Fruit fly (Drosophila melanogaster) whole organism, embryonic: ENCODE results near the gene CG7963.

ENCODE experiments used
- Abd-B ChIP-seq: fragments of 200-800 bp; sonication (Bioruptor generic); optimal IDR thresholded peaks from 2 replicates; lab custom pipeline; 2018; ENCODE audit warnings: missing biosample characterization, mild to moderate bottlenecking, missing genetic modification characterization, moderate library complexity
- B-H1 ChIP-seq: fragments of 200-800 bp; sonication (Bioruptor generic); IDR thresholded peaks from 3 replicates; pipeline ENCODE4 v1.3.6; 2022; ENCODE audit warnings: missing biosample characterization, missing genetic modification characterization
- CG10267 ChIP-seq: fragments of 200-800 bp; sonication (Bioruptor generic); optimal IDR thresholded peaks from 2 replicates; lab custom pipeline; 2018; ENCODE audit warnings: missing biosample characterization, mild to moderate bottlenecking, missing genetic modification characterization, moderate library complexity
- CG1529 ChIP-seq: fragments of 200-800 bp; sonication (Bioruptor generic); optimal IDR thresholded peaks from 3 replicates; lab custom pipeline; 2018; ENCODE audit warnings: missing biosample characterization, missing genetic modification characterization
- CG17186 ChIP-seq: fragments of 200-800 bp; sonication (Bioruptor generic); optimal IDR thresholded peaks from 3 replicates; lab custom pipeline; 2017; ENCODE audit warnings: missing biosample characterization, missing genetic modification reagents, missing genetic modification characterization
- CG17361 ChIP-seq: fragments of 200-800 bp; sonication (Bioruptor generic); IDR thresholded peaks from 3 replicates; pipeline ENCODE4 v1.3.6; 2022; ENCODE audit warnings: missing biosample characterization, missing genetic modification characterization
- CG31441 ChIP-seq: fragments of 200-800 bp; sonication (Bioruptor generic); IDR thresholded peaks from 2 replicates; pipeline ENCODE4 v1.3.6; 2022; ENCODE audit warnings: missing biosample characterization, missing genetic modification characterization
- CG3163 ChIP-seq: fragments of 200-800 bp; sonication (Bioruptor generic); optimal IDR thresholded peaks from 3 replicates; lab custom pipeline; 2016; ENCODE audit warnings: missing biosample characterization, missing genetic modification characterization
- CG4282 ChIP-seq: fragments of 200-800 bp; sonication (Bioruptor generic); optimal IDR thresholded peaks from 2 replicates; lab custom pipeline; 2016; ENCODE audit warnings: missing biosample characterization, missing genetic modification characterization
- CG4707 ChIP-seq: fragments of 200-800 bp; sonication (Bioruptor generic); optimal IDR thresholded peaks from 2 replicates; lab custom pipeline; 2018; ENCODE audit warnings: missing biosample characterization, mild to moderate bottlenecking, missing genetic modification characterization, moderate library complexity
- CG6175 ChIP-seq: fragments of 200-800 bp; sonication (Bioruptor generic); IDR thresholded peaks from 3 replicates; pipeline ENCODE4 v1.3.6; 2022; ENCODE audit warnings: missing biosample characterization, missing genetic modification characterization
- CG9437 ChIP-seq: fragments of 200-800 bp; sonication (Bioruptor generic); optimal IDR thresholded peaks from 2 replicates; lab custom pipeline; 2018; ENCODE audit warnings: missing biosample characterization, mild to moderate bottlenecking, missing genetic modification characterization
- CG9876 ChIP-seq: fragments of 200-800 bp; sonication (Bioruptor generic); optimal IDR thresholded peaks from 2 replicates; lab custom pipeline; 2016; ENCODE audit warnings: missing biosample characterization, missing genetic modification characterization
- D ChIP-seq, 2 experiments: fragments of 200-800 bp in 1 of 2; fragments of >200 bp in 1 of 2; sonication (Bioruptor generic) in 1 of 2; optimal IDR thresholded peaks; 2 replicates in 1 of 2; 3 replicates in 1 of 2; lab custom pipeline; 2017; ENCODE audit warnings: mild to moderate bottlenecking in 1 of 2, missing biosample characterization in 1 of 2, missing genetic modification characterization in 1 of 2, missing genetic modification reagents in 1 of 2
- Dbx ChIP-seq: fragments of 200-800 bp; sonication (Bioruptor generic); IDR thresholded peaks from 3 replicates; pipeline ENCODE4 v1.3.6; 2022; ENCODE audit warnings: missing biosample characterization, missing genetic modification characterization
- Doc2 ChIP-seq: fragments of 200-800 bp; sonication (Bioruptor generic); IDR thresholded peaks from 2 replicates; pipeline ENCODE4 v1.3.6; 2022; ENCODE audit warnings: missing biosample characterization, missing genetic modification characterization
- Lhr ChIP-seq: fragments of 200-800 bp; sonication (Bioruptor generic); optimal IDR thresholded peaks from 3 replicates; lab custom pipeline; 2017; ENCODE audit warnings: mild to moderate bottlenecking, missing biosample characterization, missing genetic modification reagents, missing genetic modification characterization
- NFAT ChIP-seq: fragments of 200-800 bp; sonication (Bioruptor generic); IDR thresholded peaks from 2 replicates; pipeline ENCODE4 v1.3.6; 2022; ENCODE audit warnings: missing biosample characterization, missing genetic modification characterization
- Nf-YB ChIP-seq: fragments of 200-800 bp; sonication (Bioruptor generic); optimal IDR thresholded peaks from 3 replicates; lab custom pipeline; 2019; ENCODE audit warnings: missing biosample characterization, mild to moderate bottlenecking, missing genetic modification characterization, moderate library complexity
- Optix ChIP-seq: fragments of 200-800 bp; sonication (Bioruptor generic); IDR thresholded peaks from 3 replicates; pipeline ENCODE4 v1.3.6; 2022; ENCODE audit warnings: missing biosample characterization, missing genetic modification characterization
- Ravus ChIP-seq: fragments of 200-800 bp; sonication (Bioruptor generic); IDR thresholded peaks from 2 replicates; pipeline ENCODE4 v1.3.6; 2022; ENCODE audit warnings: missing biosample characterization, missing genetic modification characterization
- Rfx ChIP-seq: fragments of 200-800 bp; sonication (Bioruptor generic); IDR thresholded peaks from 2 replicates; pipeline ENCODE4 v1.3.6; 2022; ENCODE audit warnings: missing biosample characterization, missing genetic modification characterization
- Rx ChIP-seq: fragments of 200-800 bp; sonication (Bioruptor generic); IDR thresholded peaks from 2 replicates; pipeline ENCODE4 v1.3.6; 2022; ENCODE audit warnings: missing biosample characterization, missing genetic modification characterization
- Sox102F ChIP-seq: fragments of 200-800 bp; sonication (Bioruptor generic); optimal IDR thresholded peaks from 2 replicates; lab custom pipeline; 2018; ENCODE audit warnings: missing biosample characterization, mild to moderate bottlenecking, missing genetic modification characterization, moderate library complexity
- Taf1 ChIP-seq: fragments of 200-800 bp; sonication (Bioruptor generic); IDR thresholded peaks from 2 replicates; pipeline ENCODE4 v1.3.6; 2022; ENCODE audit warnings: missing biosample characterization, missing genetic modification characterization
- Trl ChIP-seq, 3 experiments: fragments of >200 bp in 2 of 3; fragments of 200-800 bp in 1 of 3; sonication (Bioruptor generic) in 1 of 3; optimal IDR thresholded peaks; 2 replicates in 1 of 3; 3 replicates in 2 of 3; lab custom pipeline; 2016 to 2017; ENCODE audit warnings: missing biosample characterization in 1 of 3, missing genetic modification characterization in 1 of 3
- al ChIP-seq: fragments of 200-800 bp; sonication (Bioruptor generic); IDR thresholded peaks from 2 replicates; pipeline ENCODE4 v1.3.6; 2022; ENCODE audit warnings: missing biosample characterization, missing genetic modification characterization
- amos ChIP-seq: fragments of 200-800 bp; sonication (Bioruptor generic); IDR thresholded peaks from 2 replicates; pipeline ENCODE4 v1.3.6; 2022; ENCODE audit warnings: missing biosample characterization, missing genetic modification characterization; ENCODE audit not compliant: partially characterized antibody
- ara ChIP-seq: fragments of 200-800 bp; sonication (Bioruptor generic); IDR thresholded peaks from 2 replicates; pipeline ENCODE4 v1.3.6; 2022; ENCODE audit warnings: missing biosample characterization, missing genetic modification characterization
- bcd ChIP-seq: fragments of 200-800 bp; sonication (Bioruptor generic); optimal IDR thresholded peaks from 2 replicates; lab custom pipeline; 2017; ENCODE audit warnings: missing biosample characterization, mild to moderate bottlenecking, missing genetic modification characterization
- cas ChIP-seq: fragments of 200-800 bp; sonication (Bioruptor generic); IDR thresholded peaks from 2 replicates; pipeline ENCODE4 v1.3.6; 2022; ENCODE audit warnings: missing biosample characterization, missing genetic modification characterization
- cato ChIP-seq: fragments of 200-800 bp; sonication (Bioruptor generic); optimal IDR thresholded peaks from 2 replicates; lab custom pipeline; 2016; ENCODE audit warnings: missing biosample characterization, missing genetic modification characterization, borderline replicate concordance
- caup ChIP-seq: fragments of 200-800 bp; sonication (Bioruptor generic); optimal IDR thresholded peaks from 3 replicates; lab custom pipeline; 2017; ENCODE audit warnings: missing biosample characterization, mild to moderate bottlenecking, missing genetic modification characterization, moderate library complexity; ENCODE audit not compliant: severe bottlenecking
- exex ChIP-seq: fragments of 200-800 bp; sonication (Bioruptor generic); optimal IDR thresholded peaks from 4 replicates; lab custom pipeline; 2018; ENCODE audit warnings: missing biosample characterization, mild to moderate bottlenecking, missing genetic modification characterization, moderate library complexity
- grn ChIP-seq: fragments of 200-800 bp; sonication (Bioruptor generic); optimal IDR thresholded peaks from 3 replicates; lab custom pipeline; 2017; ENCODE audit warnings: missing biosample characterization, missing genetic modification characterization
- gsb ChIP-seq: fragments of 200-800 bp; sonication (Bioruptor generic); IDR thresholded peaks from 2 replicates; pipeline ENCODE4 v1.3.6; 2022; ENCODE audit warnings: missing biosample characterization, missing genetic modification characterization
- jumu ChIP-seq: fragments of 200-800 bp; sonication (Bioruptor generic); optimal IDR thresholded peaks from 3 replicates; lab custom pipeline; 2016; ENCODE audit warnings: missing biosample characterization, missing genetic modification characterization
- nmo ChIP-seq: fragments of 200-800 bp; sonication (Bioruptor generic); optimal IDR thresholded peaks from 2 replicates; lab custom pipeline; 2018; ENCODE audit warnings: missing biosample characterization, mild to moderate bottlenecking, missing genetic modification characterization, moderate library complexity
- odd ChIP-seq: fragments of 200-800 bp; sonication (Bioruptor generic); optimal IDR thresholded peaks from 2 replicates; lab custom pipeline; 2017; ENCODE audit warnings: missing biosample characterization, mild to moderate bottlenecking, missing genetic modification characterization
- pan ChIP-seq, 4 experiments: fragments of >200 bp in 3 of 4; fragments of 200-800 bp in 1 of 4; sonication (Bioruptor generic) in 1 of 4; optimal IDR thresholded peaks in 3 of 4; IDR thresholded peaks in 1 of 4; 2 replicates each; pipeline versions ENCODE4 v1.3.6 to Lab custom; 2017 to 2022; ENCODE audit warnings: missing biosample characterization in 2 of 4, missing genetic modification characterization in 2 of 4, mixed read lengths in 1 of 4
- ro ChIP-seq: fragments of 200-800 bp; sonication (Bioruptor generic); IDR thresholded peaks from 2 replicates; pipeline ENCODE4 v1.3.6; 2022; ENCODE audit warnings: missing biosample characterization, missing genetic modification characterization
- scrt ChIP-seq: fragments of 200-800 bp; sonication (Bioruptor generic); optimal IDR thresholded peaks from 2 replicates; lab custom pipeline; 2018; ENCODE audit warnings: missing biosample characterization, mild to moderate bottlenecking, missing genetic modification characterization, moderate library complexity
- shn ChIP-seq: fragments of 200-800 bp; sonication (Bioruptor generic); optimal IDR thresholded peaks from 3 replicates; lab custom pipeline; 2016; ENCODE audit warnings: missing biosample characterization, missing genetic modification characterization
- sug ChIP-seq: fragments of 200-800 bp; optimal IDR thresholded peaks from 2 replicates; lab custom pipeline; 2019; ENCODE audit warnings: missing biosample characterization, mild to moderate bottlenecking, missing genetic modification characterization, moderate library complexity
- ttk ChIP-seq: fragments of 200-800 bp; sonication (Bioruptor generic); IDR thresholded peaks from 2 replicates; pipeline ENCODE4 v2.1.2; 2022; ENCODE audit warnings: missing biosample characterization, missing genetic modification characterization
- vnd ChIP-seq: fragments of 200-800 bp; sonication (Bioruptor generic); IDR thresholded peaks from 3 replicates; pipeline ENCODE4 v1.3.6; 2022; ENCODE audit warnings: missing biosample characterization, missing genetic modification characterization; ENCODE audit not compliant: partially characterized antibody
- zfh2 ChIP-seq: fragments of 200-800 bp; sonication (Bioruptor generic); optimal IDR thresholded peaks from 2 replicates; lab custom pipeline; 2016; ENCODE audit warnings: missing biosample characterization, missing genetic modification characterization

The CG7963 gene

DNA sequence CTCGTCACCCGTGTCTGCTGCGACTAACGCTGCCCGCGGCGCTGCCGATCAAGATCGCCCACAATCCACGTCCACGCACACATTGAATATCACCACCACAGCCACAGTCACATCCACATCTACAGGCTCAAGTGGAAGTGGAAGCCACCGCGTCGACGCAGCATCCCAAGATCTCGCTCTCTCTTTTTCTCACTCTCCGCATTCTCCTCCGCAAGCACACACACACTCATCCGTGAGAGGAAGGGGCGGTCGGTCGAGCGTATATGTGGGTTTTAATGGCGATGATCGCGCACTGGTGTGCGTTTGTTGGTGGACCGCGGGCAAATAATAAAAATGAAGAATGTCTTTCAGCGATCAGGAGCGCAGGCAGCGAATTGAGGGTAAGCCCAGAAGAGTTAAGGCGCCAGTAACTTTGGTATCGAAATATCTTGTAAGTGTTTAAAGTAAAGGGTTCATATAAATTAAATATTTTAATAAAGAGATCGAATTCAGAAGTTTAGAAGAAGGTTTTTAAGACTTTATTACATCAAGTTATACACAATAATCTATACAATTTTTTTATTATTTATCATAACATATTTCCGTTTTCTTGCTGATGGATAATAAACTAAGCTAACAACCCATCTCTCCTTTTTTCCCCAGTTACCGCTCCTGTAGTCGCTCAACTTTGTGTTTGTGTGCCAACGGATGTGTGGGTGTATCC lies 28.7 kb upstream of the CG7963 start, which contains the start of gene Poxm (continued):
- TF ChIP-seq Rx (GFP tag; lab: Robert Waterston, UW), result peak; percentile 71
- TF ChIP-seq Lhr, result peak; percentile 69
- TF ChIP-seq CG4707 (GFP tag; lab: Kevin White, UChicago), result peak; percentile 40
- TF ChIP-seq amos (GFP tag; lab: Robert Waterston, UW), result no peak; the same call in none of the 2 replicates
- peak; percentile 24 for TF ChIP-seq exex (tag; lab: Kevin White, UChicago)
- peak; percentile 90 for TF ChIP-seq CG1529 (GFP tag; lab: Kevin White, UChicago)
- TF ChIP-seq bcd (GFP tag; lab: Kevin White, UChicago), result peak; percentile 93
- TF ChIP-seq sug (tag; lab: Kevin White, UChicago), result peak; percentile 87
- TF ChIP-seq CG17186 (GFP tag; lab: Kevin White, UChicago), result peak; percentile 49
- TF ChIP-seq Optix (GFP tag; lab: Robert Waterston, UW), result peak; percentile 76; the same call in 2 of the 3 replicates
- TF ChIP-seq Nf-YB (GFP tag; lab: Kevin White, UChicago), result peak; percentile 94
- peak; percentile 86 for TF ChIP-seq CG9437
- peak; percentile 71 for TF ChIP-seq jumu (GFP tag; lab: Kevin White, UChicago)
- peak; percentile 95 for TF ChIP-seq CG31441 (GFP tag; lab: Robert Waterston, UW)
- peak; percentile 81; the same call in 2 of the 3 replicates for TF ChIP-seq B-H1 (GFP tag; lab: Robert Waterston, UW)
- TF ChIP-seq nmo (GFP tag; lab: Kevin White, UChicago), result peak; percentile 98
- peak; percentile 49; the same call in 1 of the 2 replicates for TF ChIP-seq Taf1 (GFP tag; lab: Robert Waterston, UW)
- peak; percentile 86 for TF ChIP-seq Rfx (GFP tag; lab: Robert Waterston, UW)
- TF ChIP-seq CG9876 (GFP tag; lab: Kevin White, UChicago), result no peak
- TF ChIP-seq odd (GFP tag; lab: Kevin White, UChicago), result peak; percentile 81
- no peak for TF ChIP-seq D (optimal IDR thresholded peaks at IDR 0.05; lab: Kevin White, UChicago)
- TF ChIP-seq D (GFP tag; optimal IDR thresholded peaks at IDR 0.05; lab: Kevin White, UChicago), result peak; percentile 96
- TF ChIP-seq cato (GFP tag; lab: Kevin White, UChicago), result peak; percentile 89
- TF ChIP-seq cas, result peak; percentile 64; the same call in 1 of the 2 replicates
- TF ChIP-seq shn (GFP tag; lab: Kevin White, UChicago), result peak; percentile 8
- peak; percentile 48; the same call in 1 of the 3 replicates for TF ChIP-seq Dbx (GFP tag; lab: Robert Waterston, UW)
- TF ChIP-seq NFAT, result peak; percentile 65
- no peak for TF ChIP-seq pan (optimal IDR thresholded peaks at IDR 0.05; lab: Kevin White, UChicago)
- TF ChIP-seq pan (GFP tag; optimal IDR thresholded peaks at IDR 0.05 in 1 of 2, IDR thresholded peaks at IDR 0.05 in 1 of 2), result peak in 1 of 2 experiments; percentile 82
- TF ChIP-seq scrt, result peak; percentile 24
- TF ChIP-seq grn (GFP tag; lab: Kevin White, UChicago), result no peak
- TF ChIP-seq Ravus, result peak; percentile 59
- no peak for TF ChIP-seq vnd (GFP tag; lab: Robert Waterston, UW)
- peak; percentile 86 for TF ChIP-seq ro
- peak; percentile 80 for TF ChIP-seq ttk (GFP tag; lab: Robert Waterston, UW)
- TF ChIP-seq zfh2 (GFP tag; lab: Kevin White, UChicago), result peak; percentile 43
- TF ChIP-seq CG17361, result peak; percentile 99
- TF ChIP-seq Abd-B (GFP tag; lab: Kevin White, UChicago), result peak; percentile 94
- TF ChIP-seq CG6175, result peak; percentile 65; the same call in 2 of the 3 replicates
- peak; percentile 67; the same call in 1 of the 2 replicates for TF ChIP-seq Doc2
- peak; percentile 84 for TF ChIP-seq al (GFP tag; lab: Robert Waterston, UW)
- peak; percentile 47 to 78 for TF ChIP-seq Trl (optimal IDR thresholded peaks at IDR 0.05; lab: Kevin White, UChicago)
- TF ChIP-seq Trl (GFP tag; optimal IDR thresholded peaks at IDR 0.05; lab: Kevin White, UChicago), result peak; percentile 58
- peak; percentile 86 for TF ChIP-seq CG10267 (tag; lab: Kevin White, UChicago)
- peak; percentile 84 for TF ChIP-seq ara
- peak; percentile 68; the same call in 1 of the 2 replicates for TF ChIP-seq gsb
- TF ChIP-seq Sox102F (GFP tag; lab: Kevin White, UChicago), result peak; percentile 90
- no peak for TF ChIP-seq CG3163 (GFP tag; lab: Kevin White, UChicago)
- no peak for TF ChIP-seq CG4282 (GFP tag; lab: Kevin White, UChicago)
- peak; percentile 74 for TF ChIP-seq caup (GFP tag; lab: Kevin White, UChicago)
